Worm (Caenorhabditis elegans): ENCODE measurements around the gene polh-1.

Gene polh-1

DNA sequence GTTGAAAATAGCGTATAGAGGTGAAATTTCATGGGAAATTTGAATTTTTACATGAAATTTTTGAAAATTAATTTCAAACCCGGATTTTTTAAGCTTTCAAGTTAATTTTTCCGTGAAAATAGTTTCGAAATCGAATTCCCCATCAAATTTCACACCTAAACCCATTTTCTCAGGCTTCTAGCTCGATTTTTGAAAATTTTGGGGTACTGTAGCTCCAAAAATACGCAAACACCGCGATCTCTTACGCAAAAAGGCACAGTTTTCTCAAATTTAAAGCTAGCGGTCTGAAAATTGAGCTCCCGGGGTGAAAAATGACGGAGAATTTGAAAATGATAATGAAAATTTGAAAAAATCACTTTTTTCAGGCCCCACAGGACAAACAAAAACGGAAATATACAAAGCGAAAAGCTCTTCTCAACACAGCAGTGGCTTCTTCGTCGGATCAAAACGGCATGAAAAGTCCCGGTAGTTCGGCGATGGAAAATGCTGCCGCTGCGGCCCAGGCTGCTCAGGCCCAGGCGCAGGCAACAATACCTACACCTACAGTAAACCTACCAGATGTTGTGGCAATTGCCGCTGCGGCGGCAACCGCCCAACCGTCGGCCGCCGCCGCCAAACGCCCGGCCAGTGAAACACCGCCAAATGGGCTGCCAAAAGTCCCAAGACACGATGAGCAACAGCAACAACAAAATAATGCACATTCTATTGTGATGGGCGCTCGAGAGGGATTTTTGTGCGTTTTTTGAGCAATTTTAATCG is 21.1 kb downstream of the polh-1 start:
- TF ChIP-seq lsy-2 (tag; optimal IDR thresholded peaks at IDR 0.05) (peak in 1 of 2 experiments; percentile 36), ZK337.2 (GFP tag; IDR thresholded peaks at IDR 0.05) (no peak), set-16 (GFP tag; IDR thresholded peaks at IDR 0.05) (peak; percentile 75), aha-1 (tag) (peak; percentile 17)

DNA sequence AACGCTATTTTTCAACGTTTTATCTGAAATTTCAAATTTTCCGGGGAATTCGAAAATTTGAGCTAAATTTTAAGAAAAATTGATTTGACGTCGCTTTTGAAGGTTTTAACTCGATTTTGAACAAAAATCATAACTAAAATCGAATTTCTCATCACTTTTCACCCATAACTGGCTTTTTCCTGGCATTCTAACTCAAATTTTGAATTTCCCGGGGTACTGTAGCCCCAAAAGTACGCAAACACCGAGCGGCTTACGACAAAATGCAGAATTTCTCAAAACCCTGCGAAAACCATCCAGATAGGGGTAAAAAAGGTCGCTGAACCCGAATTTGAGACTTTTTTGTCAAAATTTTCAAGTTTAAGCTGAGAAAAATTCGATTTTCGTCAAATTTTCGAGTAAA is 22.8 kb downstream of the polh-1 start:
- TF ChIP-seq lin-13 (GFP tag; optimal IDR thresholded peaks at IDR 0.05) (peak; percentile 5), lsy-2 (tag; optimal IDR thresholded peaks at IDR 0.05) (peak in 1 of 2 experiments; percentile 2), nhr-48 (tag; optimal IDR thresholded peaks at IDR 0.05) (no peak), unc-62 (GFP tag; optimal IDR thresholded peaks at IDR 0.05 in 1 of 2) (peak in 1 of 2 experiments; percentile 62), unc-62 (tag; optimal IDR thresholded peaks at IDR 0.05) (no peak)

DNA sequence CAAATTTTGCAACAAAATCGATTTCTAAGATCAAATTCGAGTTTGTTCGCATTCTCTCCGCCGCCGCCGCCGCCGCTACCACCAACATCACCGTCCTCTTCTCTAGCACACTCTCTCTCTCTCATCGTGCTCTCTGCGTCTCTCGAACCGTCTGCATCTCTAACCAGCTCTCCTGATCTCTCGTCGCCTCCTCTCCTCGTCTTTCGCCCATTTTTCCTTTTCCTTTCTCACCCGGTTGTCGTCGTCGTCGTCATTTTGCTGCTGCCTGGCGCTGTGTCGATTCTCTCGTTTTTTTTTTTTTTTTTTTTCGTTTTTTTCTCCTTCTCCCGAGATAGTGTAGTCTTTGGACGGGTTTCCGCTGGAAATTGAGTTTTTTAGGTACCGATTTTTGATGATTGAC is 23.6 kb downstream of the polh-1 start:
- TF ChIP-seq php-3 (GFP tag; IDR thresholded peaks at IDR 0.05) = peak; percentile 47; the same call in 1 of the 2 replicates
- TF ChIP-seq nhr-42 (GFP tag; IDR thresholded peaks at IDR 0.05) = peak; percentile 56; the same call in 1 of the 2 replicates
- TF ChIP-seq Y48G9A.11 (GFP tag; IDR thresholded peaks at IDR 0.05) = no peak
- no peak for TF ChIP-seq lin-15B (tag; optimal IDR thresholded peaks at IDR 0.05)
- peak; percentile 17 for TF ChIP-seq nhr-76 (tag; optimal IDR thresholded peaks at IDR 0.05)
- peak in 1 of 2 experiments; percentile 98 for TF ChIP-seq unc-62 (GFP tag; optimal IDR thresholded peaks at IDR 0.05 in 1 of 2)
- no peak for TF ChIP-seq unc-62 (tag; optimal IDR thresholded peaks at IDR 0.05)
- TF ChIP-seq D1046.2 (GFP tag; IDR thresholded peaks at IDR 0.05) = no peak
- TF ChIP-seq Y105C5A.15 (GFP tag; IDR thresholded peaks at IDR 0.05) = no peak
- TF ChIP-seq pqm-1 (tag; optimal IDR thresholded peaks at IDR 0.05) = no peak
- TF ChIP-seq spr-3 (GFP tag; optimal IDR thresholded peaks at IDR 0.05) = no peak
- peak; percentile 85 for TF ChIP-seq T26A8.4 (GFP tag; IDR thresholded peaks at IDR 0.05)
- TF ChIP-seq dmd-6 (GFP tag; IDR thresholded peaks at IDR 0.05) = peak; percentile 100
- TF ChIP-seq nhr-6 (tag; optimal IDR thresholded peaks at IDR 0.05) = peak; percentile 51
- peak; percentile 81 for TF ChIP-seq cey-2 (tag; optimal IDR thresholded peaks at IDR 0.05; ENCODE audit: borderline replicate concordance, insufficient read depth)
- peak; percentile 98 for TF ChIP-seq set-16 (GFP tag; IDR thresholded peaks at IDR 0.05)
- peak; percentile 15 for TF ChIP-seq ceh-32 (tag; optimal IDR thresholded peaks at IDR 0.05; ENCODE audit: poor library complexity)
- peak; percentile 69 for TF ChIP-seq mxl-3 (GFP tag; optimal IDR thresholded peaks at IDR 0.05)
- TF ChIP-seq jun-1 (tag; optimal IDR thresholded peaks at IDR 0.05) = peak; percentile 87
- TF ChIP-seq arid-1 (GFP tag; conservative IDR thresholded peaks at IDR 0.05) = peak; percentile 72
- no peak for TF ChIP-seq zag-1 (tag; optimal IDR thresholded peaks at IDR 0.05)
- no peak for TF ChIP-seq ZK546.5 (tag; optimal IDR thresholded peaks at IDR 0.05)
- TF ChIP-seq nhr-10 (tag; optimal IDR thresholded peaks at IDR 0.05) = peak; percentile 79
- no peak for TF ChIP-seq ceh-82 (tag; optimal IDR thresholded peaks at IDR 0.05)
- no peak for TF ChIP-seq tag-97 (GFP tag; IDR thresholded peaks at IDR 0.05)
- TF ChIP-seq daf-16 (GFP tag; optimal IDR thresholded peaks at IDR 0.05) = peak in 1 of 2 experiments; percentile 63
- peak; percentile 61 for TF ChIP-seq daf-16 (tag; optimal IDR thresholded peaks at IDR 0.05)
- peak; percentile 73 for TF ChIP-seq lin-38 (GFP tag; IDR thresholded peaks at IDR 0.05)
- TF ChIP-seq duxl-1 (tag; optimal IDR thresholded peaks at IDR 0.05; ENCODE audit: poor library complexity) = peak; percentile 43
- TF ChIP-seq aha-1 (tag) = peak; percentile 97
- TF ChIP-seq ceh-44 (GFP tag; IDR thresholded peaks at IDR 0.05) = no peak
- TF ChIP-seq F10B5.3 (tag; optimal IDR thresholded peaks at IDR 0.05) = no peak
- TF ChIP-seq lim-7 (GFP tag; IDR thresholded peaks at IDR 0.05) = no peak
- peak; percentile 32 for TF ChIP-seq dpl-1 (GFP tag; optimal IDR thresholded peaks at IDR 0.05)
- TF ChIP-seq hlh-11 (tag; optimal IDR thresholded peaks at IDR 0.05) = peak; percentile 99
- peak; percentile 44 for TF ChIP-seq nhr-237 (tag; optimal IDR thresholded peaks at IDR 0.05)
- TF ChIP-seq egl-27 (tag; optimal IDR thresholded peaks at IDR 0.05) = no peak
- peak; percentile 88 for TF ChIP-seq nhr-102 (tag; optimal IDR thresholded peaks at IDR 0.05)
- peak; percentile 93 for TF ChIP-seq nhr-48 (tag; optimal IDR thresholded peaks at IDR 0.05)
- TF ChIP-seq daf-12 (tag; optimal IDR thresholded peaks at IDR 0.05) = no peak
- no peak for TF ChIP-seq aly-2 (tag; optimal IDR thresholded peaks at IDR 0.05)
- TF ChIP-seq spr-1 (tag; optimal IDR thresholded peaks at IDR 0.05) = peak; percentile 19
- TF ChIP-seq lsy-2 (tag; optimal IDR thresholded peaks at IDR 0.05) = peak; percentile 68 to 88
- no peak for TF ChIP-seq unc-39 (tag; optimal IDR thresholded peaks at IDR 0.05)

Measured in whole organism, L4 larva.